Fruit fly (Drosophila melanogaster) whole organism, adult: ENCODE measurements around the gene CG2975.

ENCODE experiments used
- CG11617 ChIP-seq: fragments of 200-800 bp; sonication (Bioruptor generic); optimal IDR thresholded peaks from 2 replicates; lab custom pipeline; 2017; ENCODE audit warnings: mild to moderate bottlenecking, missing biosample characterization, missing genetic modification reagents, missing genetic modification characterization
- CG12768 ChIP-seq: fragments of 200-800 bp; sonication (Bioruptor generic); optimal IDR thresholded peaks from 2 replicates; lab custom pipeline; 2017; ENCODE audit warnings: missing biosample characterization, missing genetic modification characterization, mild to moderate bottlenecking, moderate library complexity, missing genetic modification reagents
- CG14711 ChIP-seq: fragments of 200-800 bp; sonication (Bioruptor generic); optimal IDR thresholded peaks from 2 replicates; lab custom pipeline; 2018; ENCODE audit warnings: missing biosample characterization, mild to moderate bottlenecking, missing genetic modification characterization, moderate library complexity
- CG1620 ChIP-seq: fragments of 200-800 bp; sonication (Bioruptor generic); optimal IDR thresholded peaks from 2 replicates; lab custom pipeline; 2016; ENCODE audit warnings: missing biosample characterization, missing genetic modification characterization
- CG33017 ChIP-seq: fragments of 200-800 bp; sonication (Bioruptor generic); optimal IDR thresholded peaks from 2 replicates; lab custom pipeline; 2018; ENCODE audit warnings: missing biosample characterization, mild to moderate bottlenecking, missing genetic modification characterization, moderate library complexity
- CG5204 ChIP-seq: fragments of 200-800 bp; sonication (Bioruptor generic); optimal IDR thresholded peaks from 2 replicates; lab custom pipeline; 2016; ENCODE audit warnings: missing biosample characterization, missing genetic modification characterization
- CG7045 ChIP-seq: fragments of 200-800 bp; sonication (Bioruptor generic); optimal IDR thresholded peaks from 2 replicates; lab custom pipeline; 2017; ENCODE audit warnings: missing biosample characterization, mild to moderate bottlenecking, missing genetic modification characterization
- CG7101 ChIP-seq: fragments of 200-800 bp; sonication (Bioruptor generic); optimal IDR thresholded peaks from 2 replicates; lab custom pipeline; 2018; ENCODE audit warnings: missing biosample characterization, mild to moderate bottlenecking, missing genetic modification characterization, moderate library complexity
- Clk ChIP-seq: fragments of 200-800 bp; sonication (Bioruptor generic); optimal IDR thresholded peaks from 2 replicates; lab custom pipeline; 2017; ENCODE audit warnings: missing biosample characterization, missing genetic modification characterization
- Crg-1 ChIP-seq: fragments of 200-800 bp; sonication (Bioruptor generic); optimal IDR thresholded peaks from 2 replicates; lab custom pipeline; 2016; ENCODE audit warnings: missing biosample characterization, missing genetic modification characterization
- Hr96 ChIP-seq: fragments of 200-800 bp; sonication (Bioruptor generic); optimal IDR thresholded peaks from 2 replicates; lab custom pipeline; 2016; ENCODE audit warnings: missing biosample characterization, missing genetic modification characterization
- Mnt ChIP-seq: fragments of 200-800 bp; sonication (Bioruptor generic); optimal IDR thresholded peaks from 2 replicates; lab custom pipeline; 2016; ENCODE audit warnings: missing biosample characterization, mild to moderate bottlenecking, missing genetic modification characterization
- bab1 ChIP-seq: fragments of 200-800 bp; sonication (Bioruptor generic); optimal IDR thresholded peaks from 3 replicates; lab custom pipeline; 2019; ENCODE audit warnings: missing biosample characterization, mild to moderate bottlenecking, missing genetic modification characterization, moderate library complexity
- cic ChIP-seq: fragments of 200-800 bp; sonication (Bioruptor generic); optimal IDR thresholded peaks from 2 replicates; lab custom pipeline; 2017; ENCODE audit warnings: missing biosample characterization, mild to moderate bottlenecking, missing genetic modification characterization, moderate library complexity
- cnc ChIP-seq, 2 experiments: fragments of >200 bp; optimal IDR thresholded peaks; 2 replicates each; lab custom pipeline; 2017
- kay ChIP-seq: fragments of 200-800 bp; sonication (Bioruptor generic); peaks from one replicate; lab custom pipeline; 2016; ENCODE audit warnings: missing biosample characterization, missing genetic modification characterization, borderline replicate concordance
- ovo ChIP-seq: fragments of 200-800 bp; sonication (Bioruptor generic); optimal IDR thresholded peaks from 2 replicates; lab custom pipeline; 2016; ENCODE audit warnings: missing biosample characterization, missing genetic modification characterization
- pad ChIP-seq: fragments of 200-800 bp; sonication (Bioruptor generic); optimal IDR thresholded peaks from 3 replicates; lab custom pipeline; 2017; ENCODE audit warnings: missing biosample characterization, missing genetic modification characterization, mild to moderate bottlenecking, moderate library complexity, missing genetic modification reagents
- tj ChIP-seq: fragments of 200-800 bp; sonication (Bioruptor generic); optimal IDR thresholded peaks from 3 replicates; lab custom pipeline; 2017; ENCODE audit warnings: missing biosample characterization, mild to moderate bottlenecking, missing genetic modification characterization, moderate library complexity
- toe ChIP-seq: fragments of 200-800 bp; sonication (Bioruptor generic); optimal IDR thresholded peaks from 2 replicates; lab custom pipeline; 2016; ENCODE audit warnings: missing biosample characterization, missing genetic modification characterization

The CG2975 gene

dm6 chr2L:2806190-2806763 lies 33.6 kb upstream of the CG2975 start:
- TF ChIP-seq CG12768 (GFP tag; lab: Kevin White, UChicago), result no peak
- TF ChIP-seq bab1 (GFP tag; lab: Kevin White, UChicago), result no peak
- no peak for TF ChIP-seq CG5204 (GFP tag; lab: Kevin White, UChicago)
- no peak for TF ChIP-seq CG11617 (GFP tag; lab: Kevin White, UChicago)

dm6 chr2L:2807597-2807996 lies 32.3 kb upstream of the CG2975 start:
- no peak for TF ChIP-seq bab1 (GFP tag; lab: Kevin White, UChicago)
- TF ChIP-seq CG11617 (GFP tag; lab: Kevin White, UChicago), result no peak
- TF ChIP-seq CG33017 (tag; lab: Kevin White, UChicago), result no peak
- TF ChIP-seq Crg-1 (GFP tag; lab: Kevin White, UChicago), result no peak
- TF ChIP-seq cnc (optimal IDR thresholded peaks at IDR 0.05; lab: Kevin White, UChicago), result no peak
- no peak for TF ChIP-seq Mnt
- no peak for TF ChIP-seq CG7045
- no peak for TF ChIP-seq CG5204 (GFP tag; lab: Kevin White, UChicago)
- no peak for TF ChIP-seq CG14711 (tag; lab: Kevin White, UChicago)
- no peak for TF ChIP-seq CG7101 (tag; lab: Kevin White, UChicago)
- TF ChIP-seq cic (GFP tag; lab: Kevin White, UChicago), result no peak
- TF ChIP-seq Clk, result no peak
- TF ChIP-seq pad (GFP tag; lab: Kevin White, UChicago), result no peak
- TF ChIP-seq toe (GFP tag; lab: Kevin White, UChicago), result no peak
- TF ChIP-seq CG1620 (GFP tag; lab: Kevin White, UChicago), result no peak
- no peak for TF ChIP-seq CG12768 (GFP tag; lab: Kevin White, UChicago)
- TF ChIP-seq kay (GFP tag; lab: Kevin White, UChicago), result no peak
- no peak for TF ChIP-seq ovo (GFP tag; lab: Kevin White, UChicago)

dm6 chr2L:2808038-2808699 lies 31.8 kb upstream of the CG2975 start:
- TF ChIP-seq CG12768 (GFP tag; lab: Kevin White, UChicago) (no peak), Crg-1 (GFP tag; lab: Kevin White, UChicago) (no peak), CG33017 (tag; lab: Kevin White, UChicago) (peak; percentile 4), cic (GFP tag; lab: Kevin White, UChicago) (peak; percentile 63), Clk (no peak), CG7045 (no peak), CG1620 (GFP tag; lab: Kevin White, UChicago) (no peak), ovo (GFP tag; lab: Kevin White, UChicago) (no peak), pad (GFP tag; lab: Kevin White, UChicago) (no peak), toe (GFP tag; lab: Kevin White, UChicago) (peak; percentile 19), cnc (optimal IDR thresholded peaks at IDR 0.05; lab: Kevin White, UChicago) (no peak), CG14711 (tag; lab: Kevin White, UChicago) (peak; percentile 21), Mnt (peak; percentile 4), CG11617 (GFP tag; lab: Kevin White, UChicago) (no peak), tj (GFP tag; lab: Kevin White, UChicago) (no peak), bab1 (GFP tag; lab: Kevin White, UChicago) (peak; percentile 4), CG7101 (tag; lab: Kevin White, UChicago) (peak; percentile 17), CG5204 (GFP tag; lab: Kevin White, UChicago) (no peak), kay (GFP tag; lab: Kevin White, UChicago) (no peak), Hr96 (peak; percentile 24)

- no peak for TF ChIP-seq pad (GFP tag; lab: Kevin White, UChicago)
- TF ChIP-seq CG12768 (GFP tag; lab: Kevin White, UChicago), result no peak
- TF ChIP-seq ovo (GFP tag; lab: Kevin White, UChicago), result no peak
- no peak for TF ChIP-seq cic (GFP tag; lab: Kevin White, UChicago)
- no peak for TF ChIP-seq Mnt
Observed at dm6 chr2L:2810831-2811230, 29.1 kb upstream of the CG2975 start.

dm6 chr2L:2812137-2812536 lies 27.8 kb upstream of the CG2975 start, which contains the start of gene CG2964:
CG2964 (plus strand) TSS chr2L:2812437.
- TF ChIP-seq ovo (GFP tag; lab: Kevin White, UChicago) (no peak), bab1 (GFP tag; lab: Kevin White, UChicago) (no peak), CG7101 (tag; lab: Kevin White, UChicago) (no peak), kay (GFP tag; lab: Kevin White, UChicago) (no peak), CG5204 (GFP tag; lab: Kevin White, UChicago) (no peak), Mnt (no peak), CG7045 (no peak), CG33017 (tag; lab: Kevin White, UChicago) (no peak)

- no peak for TF ChIP-seq pad (GFP tag; lab: Kevin White, UChicago)
- TF ChIP-seq CG5204 (GFP tag; lab: Kevin White, UChicago), result no peak
- no peak for TF ChIP-seq Mnt
- no peak for TF ChIP-seq toe (GFP tag; lab: Kevin White, UChicago)
- no peak for TF ChIP-seq CG11617 (GFP tag; lab: Kevin White, UChicago)
- no peak for TF ChIP-seq Clk
- TF ChIP-seq Crg-1 (GFP tag; lab: Kevin White, UChicago), result no peak
- TF ChIP-seq Hr96, result no peak
- no peak for TF ChIP-seq tj (GFP tag; lab: Kevin White, UChicago)
- no peak for TF ChIP-seq CG14711 (tag; lab: Kevin White, UChicago)
- TF ChIP-seq cic (GFP tag; lab: Kevin White, UChicago), result no peak
- TF ChIP-seq CG33017 (tag; lab: Kevin White, UChicago), result no peak
- no peak for TF ChIP-seq cnc (optimal IDR thresholded peaks at IDR 0.05; lab: Kevin White, UChicago)
- no peak for TF ChIP-seq ovo (GFP tag; lab: Kevin White, UChicago)
Observed at dm6 chr2L:2815673-2816072, 24.3 kb upstream of the CG2975 start, which contains the start of gene G6P. G6P (minus strand) TSS chr2L:2815760.
